Worm (Caenorhabditis elegans): ENCODE results near the gene npp-8.
A peak's percentile ranks its signal among the peaks of the same experiment; 100 is the strongest.
"Not testable (repeated sequence)": the region's sequence is repeated elsewhere in the genome, so short reads cannot be mapped to it uniquely, and the experiment has no call there.

The npp-8 gene

ce11 chrIV:1623712-1624111, 28.1 kb upstream of the npp-8 start, which contains the start of gene nhr-87 (continued):
- TF ChIP-seq sem-4 (tag; optimal IDR thresholded peaks at IDR 0.05) (peak; percentile 51), nhr-11 (tag; optimal IDR thresholded peaks at IDR 0.05) (no peak), egl-27 (tag; optimal IDR thresholded peaks at IDR 0.05) (no peak), unc-55 (GFP tag; optimal IDR thresholded peaks at IDR 0.05) (no peak), R02D3.7 (tag; optimal IDR thresholded peaks at IDR 0.05) (no peak)

ce11 chrIV:1619519-1620311, 24.1 kb upstream of the npp-8 start, which contains the start of gene nhr-92:
Gene nhr-92, plus strand, starts transcription at chrIV:1620094.
- no peak for TF ChIP-seq nhr-12 (tag; optimal IDR thresholded peaks at IDR 0.05)
- no peak for TF ChIP-seq nhr-10 (tag; optimal IDR thresholded peaks at IDR 0.05)
- TF ChIP-seq ztf-4 (tag; optimal IDR thresholded peaks at IDR 0.05) = no peak
- no peak for TF ChIP-seq sem-4 (tag; optimal IDR thresholded peaks at IDR 0.05)
- TF ChIP-seq mab-5 (tag; optimal IDR thresholded peaks at IDR 0.05) = no peak
- no peak for TF ChIP-seq zag-1 (tag; optimal IDR thresholded peaks at IDR 0.05)
- TF ChIP-seq elt-3 (tag; optimal IDR thresholded peaks at IDR 0.05) = no peak
- no peak for TF ChIP-seq nhr-6 (tag; optimal IDR thresholded peaks at IDR 0.05)
- TF ChIP-seq nhr-11 (tag; optimal IDR thresholded peaks at IDR 0.05) = no peak

ce11 chrIV:1613592-1613991, 18.0 kb upstream of the npp-8 start, which contains the start of gene nhr-122:
Gene nhr-122, plus strand, starts transcription at chrIV:1613892.
- no peak for TF ChIP-seq ztf-11 (tag; optimal IDR thresholded peaks at IDR 0.05)
- TF ChIP-seq nhr-12 (tag; optimal IDR thresholded peaks at IDR 0.05) = no peak
- TF ChIP-seq lin-39 (tag; optimal IDR thresholded peaks at IDR 0.05) = no peak
- no peak for TF ChIP-seq sma-9 (GFP tag; optimal IDR thresholded peaks at IDR 0.05)
- no peak for TF ChIP-seq sma-9 (tag; optimal IDR thresholded peaks at IDR 0.05)
- no peak for TF ChIP-seq aly-2 (tag; optimal IDR thresholded peaks at IDR 0.05)
- no peak for TF ChIP-seq zag-1 (tag; optimal IDR thresholded peaks at IDR 0.05)
- TF ChIP-seq nhr-6 (tag; optimal IDR thresholded peaks at IDR 0.05) = no peak
- TF ChIP-seq crh-2 (tag; optimal IDR thresholded peaks at IDR 0.05) = no peak
- TF ChIP-seq dmd-4 (tag; optimal IDR thresholded peaks at IDR 0.05) = no peak
- no peak for TF ChIP-seq sma-3 (GFP tag; optimal IDR thresholded peaks at IDR 0.05)
- TF ChIP-seq mab-5 (tag; optimal IDR thresholded peaks at IDR 0.05) = no peak
- no peak for TF ChIP-seq sem-4 (tag; optimal IDR thresholded peaks at IDR 0.05)
- TF ChIP-seq snpc-4 (tag; optimal IDR thresholded peaks at IDR 0.05) = no peak
- TF ChIP-seq gmeb-1 (tag; optimal IDR thresholded peaks at IDR 0.05) = no peak
- no peak for TF ChIP-seq ZK546.5 (tag; optimal IDR thresholded peaks at IDR 0.05)
- no peak for TF ChIP-seq lin-13 (GFP tag; optimal IDR thresholded peaks at IDR 0.05)

- TF ChIP-seq blmp-1 (tag; optimal IDR thresholded peaks at IDR 0.05; ENCODE audit: insufficient read depth); aly-2 (tag; optimal IDR thresholded peaks at IDR 0.05); elt-3 (tag; optimal IDR thresholded peaks at IDR 0.05): not testable (repeated sequence)
Observed at ce11 chrIV:1609973-1610372, 14.3 kb upstream of the npp-8 start, which contains the start of gene dsl-3. Gene dsl-3, plus strand, starts transcription at chrIV:1610273.

DNA sequence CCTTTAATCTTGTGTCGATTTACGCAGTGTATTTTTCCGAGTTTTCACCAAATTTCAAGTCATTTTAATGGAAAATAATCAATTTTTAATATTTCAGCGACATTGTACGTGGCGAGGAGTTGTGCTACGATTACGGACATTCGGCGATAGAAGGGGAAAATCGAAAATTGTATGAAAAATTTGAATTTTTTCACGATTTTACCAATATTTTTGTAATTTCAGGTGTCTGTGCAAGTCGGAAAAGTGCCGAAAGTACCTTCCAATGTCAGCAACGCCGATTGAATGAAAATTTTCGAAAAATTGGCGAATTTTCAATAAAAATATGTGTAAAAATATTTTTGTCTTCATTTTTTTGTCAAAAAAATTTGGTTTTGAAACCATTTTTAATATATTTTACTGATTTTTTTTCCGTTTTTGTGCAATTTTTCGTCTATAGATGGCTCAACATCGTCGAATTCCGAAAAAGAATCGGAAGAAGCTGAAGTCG, 9.7 kb upstream of the npp-8 start, which contains the start of gene Y41D4B.11:
Y41D4B.11 (plus strand) TSS at position 437 of the 487 bp plus-strand sequence.
- TF ChIP-seq zag-1 (tag; optimal IDR thresholded peaks at IDR 0.05) = no peak
- TF ChIP-seq nhr-23 (tag; optimal IDR thresholded peaks at IDR 0.05) = no peak
- no peak for TF ChIP-seq ztf-1 (GFP tag; conservative IDR thresholded peaks at IDR 0.05)
- no peak for TF ChIP-seq nhr-237 (tag; optimal IDR thresholded peaks at IDR 0.05)
- no peak for TF ChIP-seq mdl-1 (tag; optimal IDR thresholded peaks at IDR 0.05)
- no peak for TF ChIP-seq egl-27 (tag; optimal IDR thresholded peaks at IDR 0.05)
- no peak for TF ChIP-seq lin-11 (tag; optimal IDR thresholded peaks at IDR 0.05)
- no peak for TF ChIP-seq sma-3 (GFP tag; optimal IDR thresholded peaks at IDR 0.05)
- no peak for TF ChIP-seq R02D3.7 (tag; optimal IDR thresholded peaks at IDR 0.05)

- TF ChIP-seq peb-1 (tag; optimal IDR thresholded peaks at IDR 0.05) (no peak), sma-3 (GFP tag; optimal IDR thresholded peaks at IDR 0.05) (no peak)
Observed at ce11 chrIV:1602936-1603457, 7.4 kb upstream of the npp-8 start.

All from whole organism, L2 larva.